Fruit fly (Drosophila melanogaster): Measurements from ENCODE around the gene CG12316.
A peak's percentile ranks its signal among the peaks of the same experiment; 100 is the strongest.

CG12316 gene

DNA sequence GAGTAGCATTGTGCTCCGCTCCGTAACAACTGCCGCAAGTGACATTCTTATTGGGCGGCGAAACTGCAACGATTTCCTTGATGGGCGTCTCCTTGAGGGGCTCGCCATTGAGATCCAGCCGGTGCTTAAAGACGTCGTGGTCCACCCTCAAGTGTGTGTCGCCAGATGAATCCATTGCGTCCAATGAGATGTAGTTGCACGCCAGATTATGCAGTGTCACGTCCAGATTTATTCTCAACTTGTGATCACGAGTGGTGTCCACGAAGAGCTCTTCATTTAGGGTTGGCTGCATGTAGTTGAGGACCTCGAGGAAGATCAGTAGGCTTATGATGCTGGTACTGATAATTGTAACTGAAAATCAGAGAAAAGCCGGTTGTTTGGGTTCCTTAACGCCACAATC, 26.3 kb upstream of the CG12316 start:
- TF ChIP-seq CG32121 (GFP tag; IDR thresholded peaks at IDR 0.05), result no peak
- TF ChIP-seq CG17806 (tag; optimal IDR thresholded peaks at IDR 0.05), result no peak
- no peak for TF ChIP-seq fd96Ca (GFP tag; IDR thresholded peaks at IDR 0.05)
- no peak for TF ChIP-seq gl (tag; optimal IDR thresholded peaks at IDR 0.05)
- no peak for TF ChIP-seq CG13204 (GFP tag; optimal IDR thresholded peaks at IDR 0.05)
- no peak for TF ChIP-seq CG10348 (GFP tag; IDR thresholded peaks at IDR 0.05)
- no peak for TF ChIP-seq CG4496 (GFP tag; IDR thresholded peaks at IDR 0.05)
- no peak for TF ChIP-seq CG8159 (tag; optimal IDR thresholded peaks at IDR 0.05)
- TF ChIP-seq Ets98B (GFP tag; IDR thresholded peaks at IDR 0.05), result no peak
- no peak for TF ChIP-seq CG8301 (tag; optimal IDR thresholded peaks at IDR 0.05)
- TF ChIP-seq CG15710 (tag; optimal IDR thresholded peaks at IDR 0.05), result no peak
- TF ChIP-seq rn (GFP tag; IDR thresholded peaks at IDR 0.05), result no peak
- TF ChIP-seq CG34367 (tag; optimal IDR thresholded peaks at IDR 0.05), result no peak
- TF ChIP-seq CG14655 (GFP tag; optimal IDR thresholded peaks at IDR 0.05), result no peak
- TF ChIP-seq EcR (GFP tag; optimal IDR thresholded peaks at IDR 0.05), result no peak
- no peak for TF ChIP-seq CG9948 (tag; optimal IDR thresholded peaks at IDR 0.05)
- TF ChIP-seq Pif1A (GFP tag; optimal IDR thresholded peaks at IDR 0.05), result no peak
- TF ChIP-seq Pif1B (GFP tag; optimal IDR thresholded peaks at IDR 0.05), result no peak
- TF ChIP-seq D1 (tag; optimal IDR thresholded peaks at IDR 0.05), result no peak
- TF ChIP-seq CG12605 (GFP tag; IDR thresholded peaks at IDR 0.05), result no peak

DNA sequence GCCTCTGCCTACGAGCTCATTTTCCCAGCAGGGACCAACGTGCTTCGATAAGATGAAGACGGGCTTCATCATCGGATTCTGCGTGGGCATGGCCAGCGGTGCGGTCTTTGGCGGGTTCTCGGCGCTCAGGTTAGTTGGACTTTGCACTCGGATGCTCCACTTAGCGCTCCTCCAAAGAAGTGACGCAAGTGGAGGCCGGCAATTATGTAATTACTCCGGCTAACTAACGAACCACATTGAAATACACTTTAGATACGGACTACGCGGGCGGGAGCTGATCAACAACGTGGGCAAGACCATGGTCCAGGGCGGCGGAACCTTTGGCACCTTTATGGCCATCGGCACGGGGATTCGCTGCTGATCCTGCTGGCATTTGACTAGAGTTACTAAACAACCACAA, 25.3 kb upstream of the CG12316 start:
- TF ChIP-seq EcR (GFP tag; optimal IDR thresholded peaks at IDR 0.05) (no peak), CG9948 (tag; optimal IDR thresholded peaks at IDR 0.05) (no peak), fd96Ca (GFP tag; IDR thresholded peaks at IDR 0.05) (no peak), CG14655 (GFP tag; optimal IDR thresholded peaks at IDR 0.05) (no peak), CG8159 (tag; optimal IDR thresholded peaks at IDR 0.05) (no peak), CG13204 (GFP tag; optimal IDR thresholded peaks at IDR 0.05) (no peak), CG15710 (tag; optimal IDR thresholded peaks at IDR 0.05) (no peak), gl (tag; optimal IDR thresholded peaks at IDR 0.05) (no peak), CG32121 (GFP tag; IDR thresholded peaks at IDR 0.05) (no peak), Ets98B (GFP tag; IDR thresholded peaks at IDR 0.05) (no peak), Pif1B (GFP tag; optimal IDR thresholded peaks at IDR 0.05) (no peak), CG10348 (GFP tag; IDR thresholded peaks at IDR 0.05) (no peak), Snoo (tag; optimal IDR thresholded peaks at IDR 0.05) (no peak), rn (GFP tag; IDR thresholded peaks at IDR 0.05) (no peak), CG12605 (GFP tag; IDR thresholded peaks at IDR 0.05) (no peak), CG34367 (tag; optimal IDR thresholded peaks at IDR 0.05) (no peak), CG17806 (tag; optimal IDR thresholded peaks at IDR 0.05) (no peak), Pif1A (GFP tag; optimal IDR thresholded peaks at IDR 0.05) (no peak), D1 (tag; optimal IDR thresholded peaks at IDR 0.05) (no peak), CG8301 (tag; optimal IDR thresholded peaks at IDR 0.05) (no peak)

DNA sequence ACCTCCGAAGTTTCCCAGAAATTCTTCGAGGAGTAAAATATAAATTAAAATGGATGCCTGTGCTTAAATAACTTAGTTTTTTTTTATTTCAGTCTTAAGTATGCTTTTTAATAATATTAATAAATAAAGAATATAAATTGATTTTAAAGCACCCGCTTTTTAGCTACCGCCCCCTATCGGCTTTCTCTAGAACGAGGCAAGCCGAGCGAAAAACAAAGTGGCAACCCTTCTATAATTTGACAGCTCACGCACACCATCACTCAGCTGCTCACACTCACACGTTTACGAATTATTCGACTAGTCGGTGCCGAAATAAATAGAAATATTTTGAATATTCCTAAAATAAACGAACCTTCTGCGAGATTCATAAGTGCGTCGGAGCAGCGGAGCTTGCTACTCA, 24.8 kb upstream of the CG12316 start, which contains the start of gene CG6878:
CG6878 (plus strand) TSS at position 269 of the 400 bp plus-strand sequence.
- TF ChIP-seq Pif1B (GFP tag; optimal IDR thresholded peaks at IDR 0.05) (no peak), CG32121 (GFP tag; IDR thresholded peaks at IDR 0.05) (no peak), CG13204 (GFP tag; optimal IDR thresholded peaks at IDR 0.05) (no peak), CG8301 (tag; optimal IDR thresholded peaks at IDR 0.05) (no peak), fd96Ca (GFP tag; IDR thresholded peaks at IDR 0.05) (no peak)

DNA sequence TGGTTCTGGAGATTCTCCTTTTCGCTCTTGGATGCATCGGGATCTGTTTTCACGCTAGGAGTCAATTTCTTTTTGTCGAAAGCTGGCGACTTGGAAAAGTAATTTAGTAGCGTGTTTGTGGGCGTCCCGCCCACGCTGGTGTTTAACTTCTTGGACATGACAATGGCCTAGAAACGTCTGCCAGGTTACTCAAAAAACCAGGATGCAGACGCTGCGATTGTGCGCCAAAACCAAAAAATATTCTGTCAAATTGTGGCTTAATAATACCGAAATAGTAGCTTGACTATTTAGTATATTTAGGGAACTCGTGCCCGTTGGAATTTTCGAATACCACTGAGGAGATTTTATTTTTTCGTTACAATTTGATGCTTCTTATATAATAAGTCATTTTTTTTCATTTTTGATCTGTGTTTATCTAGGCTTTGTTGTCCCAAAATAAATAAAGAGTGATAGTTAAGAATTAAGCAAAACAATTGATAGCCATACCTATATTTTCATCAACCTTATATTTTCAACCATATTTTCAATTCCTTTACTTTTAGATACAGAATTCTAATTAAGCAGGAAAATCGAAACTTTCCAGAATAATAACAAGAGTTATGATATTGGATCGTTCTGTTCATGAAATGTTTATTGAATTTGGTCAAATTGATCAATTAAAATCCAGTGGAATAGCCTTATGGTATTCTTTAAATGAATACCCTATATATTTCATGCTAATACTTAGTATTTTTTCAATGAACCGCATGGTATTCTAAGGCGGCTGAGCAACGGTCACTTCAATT, 21.8 kb upstream of the CG12316 start, which contains the start of the genes Msh6 and Prp31:
Msh6 (minus strand) TSS at position 233 of the 785 bp plus-strand sequence.
Prp31 (plus strand) TSS at position 771 of the 785 bp plus-strand sequence.
- no peak for TF ChIP-seq CG14655 (GFP tag; optimal IDR thresholded peaks at IDR 0.05)
- no peak for TF ChIP-seq CG32121 (GFP tag; IDR thresholded peaks at IDR 0.05)
- TF ChIP-seq Ets98B (GFP tag; IDR thresholded peaks at IDR 0.05), result no peak; the same call in 1 of the 2 replicates
- peak; percentile 44 for TF ChIP-seq Snoo (tag; optimal IDR thresholded peaks at IDR 0.05)
- no peak for TF ChIP-seq CG13204 (GFP tag; optimal IDR thresholded peaks at IDR 0.05)
- TF ChIP-seq fd96Ca (GFP tag; IDR thresholded peaks at IDR 0.05), result no peak
- no peak for TF ChIP-seq Pif1A (GFP tag; optimal IDR thresholded peaks at IDR 0.05)
- TF ChIP-seq CG15710 (tag; optimal IDR thresholded peaks at IDR 0.05), result peak; percentile 75
- peak; percentile 76 for TF ChIP-seq CG8159 (tag; optimal IDR thresholded peaks at IDR 0.05)
- peak; percentile 53; the same call in 2 of the 3 replicates for TF ChIP-seq CG4496 (GFP tag; IDR thresholded peaks at IDR 0.05)
- no peak for TF ChIP-seq EcR (GFP tag; optimal IDR thresholded peaks at IDR 0.05)
- TF ChIP-seq rn (GFP tag; IDR thresholded peaks at IDR 0.05), result no peak
- TF ChIP-seq CG9948 (tag; optimal IDR thresholded peaks at IDR 0.05), result peak; percentile 75
- TF ChIP-seq CG10348 (GFP tag; IDR thresholded peaks at IDR 0.05), result 0 out of 2 replicates have a peak, but pooled peaks have one; percentile 23
- peak; percentile 66 for TF ChIP-seq CG34367 (tag; optimal IDR thresholded peaks at IDR 0.05)
- no peak for TF ChIP-seq D1 (tag; optimal IDR thresholded peaks at IDR 0.05)
- no peak for TF ChIP-seq CG12605 (GFP tag; IDR thresholded peaks at IDR 0.05)
- no peak for TF ChIP-seq Pif1B (GFP tag; optimal IDR thresholded peaks at IDR 0.05)
- TF ChIP-seq gl (tag; optimal IDR thresholded peaks at IDR 0.05), result no peak
- TF ChIP-seq CG17806 (tag; optimal IDR thresholded peaks at IDR 0.05), result peak; percentile 65
- peak; percentile 62 for TF ChIP-seq CG8301 (tag; optimal IDR thresholded peaks at IDR 0.05)

DNA sequence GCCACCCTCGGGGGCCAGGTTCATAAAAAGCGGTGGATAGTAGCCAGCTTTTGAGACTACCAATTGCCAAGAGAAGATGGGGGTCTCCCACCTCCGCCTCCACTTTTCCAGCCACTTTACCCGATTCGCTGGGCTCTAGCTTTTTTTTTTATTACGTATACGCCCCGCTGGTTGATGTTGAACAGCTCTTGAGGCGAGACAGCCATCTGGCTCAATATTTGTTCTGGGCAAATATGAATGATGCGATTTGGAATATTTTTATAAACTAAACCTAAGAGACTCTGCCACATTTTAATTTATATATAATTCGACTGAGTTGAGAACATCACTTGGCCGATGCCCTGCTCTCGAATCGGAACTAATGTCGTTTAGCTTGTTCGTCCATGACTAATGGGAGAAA, 13.3 kb upstream of the CG12316 start:
- TF ChIP-seq Pif1B (GFP tag; optimal IDR thresholded peaks at IDR 0.05) (no peak), CG14655 (GFP tag; optimal IDR thresholded peaks at IDR 0.05) (no peak), Snoo (tag; optimal IDR thresholded peaks at IDR 0.05) (no peak), CG15710 (tag; optimal IDR thresholded peaks at IDR 0.05) (no peak), CG17806 (tag; optimal IDR thresholded peaks at IDR 0.05) (no peak), CG13204 (GFP tag; optimal IDR thresholded peaks at IDR 0.05) (no peak), CG32121 (GFP tag; IDR thresholded peaks at IDR 0.05) (no peak), Pif1A (GFP tag; optimal IDR thresholded peaks at IDR 0.05) (no peak), EcR (GFP tag; optimal IDR thresholded peaks at IDR 0.05) (no peak), CG4496 (GFP tag; IDR thresholded peaks at IDR 0.05) (no peak), Ets98B (GFP tag; IDR thresholded peaks at IDR 0.05) (no peak), CG34367 (tag; optimal IDR thresholded peaks at IDR 0.05) (no peak), CG12605 (GFP tag; IDR thresholded peaks at IDR 0.05) (no peak), CG10348 (GFP tag; IDR thresholded peaks at IDR 0.05) (no peak)
